Fruit fly (Drosophila melanogaster): Measurements from ENCODE around the gene CG6865.

CG6865 gene

dm6 chr3L:18870027-18870426 lies 6.6 kb downstream of the CG6865 start, which contains the start of gene Blos3 (continued):
- TF ChIP-seq scrt (GFP tag; optimal IDR thresholded peaks at IDR 0.05) (peak; percentile 89), chinmo (GFP tag; IDR thresholded peaks at IDR 0.05; ENCODE audit: partially characterized antibody) (peak; percentile 69; the same call in 3 of the 4 replicates), CG2202 (tag; optimal IDR thresholded peaks at IDR 0.05) (peak; percentile 8), CG42726 (GFP tag; IDR thresholded peaks at IDR 0.05; ENCODE audit: partially characterized antibody) (no peak), CG2116 (GFP tag; optimal IDR thresholded peaks at IDR 0.05) (no peak), Xrp1 (GFP tag; IDR thresholded peaks at IDR 0.05) (peak; percentile 40; the same call in 1 of the 2 replicates), bsh (GFP tag; optimal IDR thresholded peaks at IDR 0.05) (peak in 1 of 2 experiments; percentile 40), dmrt11E (tag; optimal IDR thresholded peaks at IDR 0.05) (peak; percentile 5), disco-r (GFP tag; optimal IDR thresholded peaks at IDR 0.05) (no peak), Awh (GFP tag; IDR thresholded peaks at IDR 0.05) (peak; percentile 38; the same call in 1 of the 2 replicates), danr (GFP tag; IDR thresholded peaks at IDR 0.05) (0 out of 2 replicates have a peak, but pooled peaks have one; percentile 6), ind (GFP tag; optimal IDR thresholded peaks at IDR 0.05) (peak; percentile 52), Lpt (GFP tag; optimal IDR thresholded peaks at IDR 0.05) (no peak), CG14860 (GFP tag; IDR thresholded peaks at IDR 0.05; ENCODE audit: partially characterized antibody) (no peak), Chrac-16 (GFP tag; optimal IDR thresholded peaks at IDR 0.05) (peak; percentile 49), lmd (GFP tag; IDR thresholded peaks at IDR 0.05) (peak; percentile 36; the same call in 1 of the 2 replicates), abd-A (tag; optimal IDR thresholded peaks at IDR 0.05) (no peak), CG9727 (GFP tag; optimal IDR thresholded peaks at IDR 0.05) (peak; percentile 32), CG6683 (GFP tag; optimal IDR thresholded peaks at IDR 0.05) (no peak), zen (tag; optimal IDR thresholded peaks at IDR 0.05) (no peak), CG6175 (GFP tag; IDR thresholded peaks at IDR 0.05) (no peak), Meics (GFP tag; optimal IDR thresholded peaks at IDR 0.05) (peak; percentile 60), CG12942 (GFP tag; optimal IDR thresholded peaks at IDR 0.05) (peak; percentile 22), CG4820 (GFP tag; optimal IDR thresholded peaks at IDR 0.05) (peak; percentile 35), Kr (GFP tag; optimal IDR thresholded peaks at IDR 0.05) (no peak), lilli (GFP tag; optimal IDR thresholded peaks at IDR 0.05) (peak; percentile 70), ranshi (GFP tag; IDR thresholded peaks at IDR 0.05) (0 out of 2 replicates have a peak, but pooled peaks have one; percentile 20), Fer1 (GFP tag; optimal IDR thresholded peaks at IDR 0.05) (peak; percentile 43), wek (GFP tag; optimal IDR thresholded peaks at IDR 0.05) (peak; percentile 73), nerfin-1 (tag; optimal IDR thresholded peaks at IDR 0.05) (peak; percentile 1), slbo (GFP tag; IDR thresholded peaks at IDR 0.05) (peak; percentile 65), CG13296 (GFP tag; optimal IDR thresholded peaks at IDR 0.05) (peak; percentile 27), CG15514 (GFP tag; optimal IDR thresholded peaks at IDR 0.05) (peak; percentile 37), CG11085 (GFP tag; IDR thresholded peaks at IDR 0.05) (0 out of 2 replicates have a peak, but pooled peaks have one; percentile 27), nmo (GFP tag; optimal IDR thresholded peaks at IDR 0.05) (peak; percentile 11), CG8765 (GFP tag; IDR thresholded peaks at IDR 0.05) (no peak), NC2β (GFP tag; optimal IDR thresholded peaks at IDR 0.05) (peak; percentile 68), CG1603 (tag; optimal IDR thresholded peaks at IDR 0.05) (no peak), lola (GFP tag; optimal IDR thresholded peaks at IDR 0.05) (peak in 1 of 3 experiments; percentile 26), CG17385 (GFP tag; optimal IDR thresholded peaks at IDR 0.05) (peak; percentile 3), CG12299 (tag; optimal IDR thresholded peaks at IDR 0.05) (no peak), jumu (GFP tag; optimal IDR thresholded peaks at IDR 0.05) (peak; percentile 53), CG1832 (GFP tag; optimal IDR thresholded peaks at IDR 0.05) (no peak), Bdp1 (GFP tag; optimal IDR thresholded peaks at IDR 0.05) (no peak), CG30020 (tag; optimal IDR thresholded peaks at IDR 0.05) (peak; percentile 17), Eip74EF (GFP tag; optimal IDR thresholded peaks at IDR 0.05) (no peak), CG17328 (GFP tag; IDR thresholded peaks at IDR 0.05) (peak; percentile 27; the same call in 1 of the 2 replicates), Drgx (GFP tag; IDR thresholded peaks at IDR 0.05) (peak; percentile 27; the same call in 1 of the 2 replicates), Elba2 (GFP tag; optimal IDR thresholded peaks at IDR 0.05) (no peak)
